Worm (Caenorhabditis elegans): ENCODE results near the gene his-24.
"Not testable (repeated sequence)": the region's sequence is repeated elsewhere in the genome, so short reads cannot be mapped to it uniquely, and the experiment has no call there.

DNA sequence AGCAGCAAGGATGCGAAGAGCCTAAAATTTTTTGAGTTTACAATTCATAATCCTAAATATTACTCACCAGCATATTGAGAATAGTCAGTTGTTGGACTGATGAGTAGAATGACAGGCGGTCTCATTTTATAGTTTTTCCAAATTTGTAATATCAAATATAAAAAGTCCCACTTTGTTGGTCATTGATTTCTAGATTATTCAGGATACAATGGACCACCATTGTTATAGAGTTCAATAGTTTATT, 35.1 kb downstream of the his-24 start, which contains the start of gene nspc-17:
- not testable (repeated sequence) for TF ChIP-seq tbx-2 (tag; optimal IDR thresholded peaks at IDR 0.05); dmd-4 (tag; optimal IDR thresholded peaks at IDR 0.05; ENCODE audit: borderline replicate concordance); hlh-13 (GFP tag; optimal IDR thresholded peaks at IDR 0.05); unc-55 (GFP tag; optimal IDR thresholded peaks at IDR 0.05); fkh-10 (GFP tag; optimal IDR thresholded peaks at IDR 0.05); nhr-11 (tag; optimal IDR thresholded peaks at IDR 0.05); mec-3 (tag; optimal IDR thresholded peaks at IDR 0.05; ENCODE audit: borderline replicate concordance); pag-3 (tag; optimal IDR thresholded peaks at IDR 0.05; ENCODE audit: borderline replicate concordance); hlh-6 (tag; optimal IDR thresholded peaks at IDR 0.05); hlh-30 (tag; optimal IDR thresholded peaks at IDR 0.05; ENCODE audit: insufficient read depth); pax-1 (tag; optimal IDR thresholded peaks at IDR 0.05)

Measured in whole organism, late embryonic.